Fruit fly (Drosophila melanogaster) whole organism, prepupa: Measurements from ENCODE around the gene MtnD.

Experiments
- Blimp-1 ChIP-seq: fragments of 200-800 bp; sonication (Bioruptor generic); optimal IDR thresholded peaks from 3 replicates; lab custom pipeline; 2017; ENCODE audit warnings: missing biosample characterization, missing genetic modification characterization, mild to moderate bottlenecking, moderate library complexity, missing genetic modification reagents
- CG11294 ChIP-seq: fragments of 200-800 bp; sonication (Bioruptor generic); IDR thresholded peaks from 2 replicates; pipeline ENCODE4 v1.3.6; 2022; ENCODE audit warnings: missing biosample characterization, missing genetic modification characterization
- CG11762 ChIP-seq: fragments of 200-800 bp; sonication (Bioruptor generic); optimal IDR thresholded peaks from 3 replicates; lab custom pipeline; 2016; ENCODE audit warnings: missing biosample characterization, missing genetic modification characterization; ENCODE audit not compliant: insufficient read depth
- CG11902 ChIP-seq: fragments of 200-800 bp; sonication (Bioruptor generic); optimal IDR thresholded peaks from 3 replicates; lab custom pipeline; 2016; ENCODE audit warnings: missing biosample characterization, missing genetic modification characterization
- CG15336 ChIP-seq: fragments of 200-800 bp; sonication (Bioruptor generic); IDR thresholded peaks from 2 replicates; pipeline ENCODE4 v1.3.6; 2022; ENCODE audit warnings: missing biosample characterization, missing genetic modification characterization
- CG1621 ChIP-seq: fragments of 200-800 bp; sonication (Bioruptor generic); optimal IDR thresholded peaks from 3 replicates; lab custom pipeline; 2018; ENCODE audit warnings: missing biosample characterization, mild to moderate bottlenecking, missing genetic modification characterization
- CG34406 ChIP-seq: fragments of 200-800 bp; sonication (Bioruptor generic); optimal IDR thresholded peaks from 3 replicates; lab custom pipeline; 2016; ENCODE audit warnings: missing biosample characterization, missing genetic modification characterization
- CG3919 ChIP-seq: fragments of 200-800 bp; sonication (Bioruptor generic); optimal IDR thresholded peaks from 3 replicates; lab custom pipeline; 2016; ENCODE audit warnings: missing biosample characterization, missing genetic modification characterization
- CG4318 ChIP-seq: fragments of 200-800 bp; sonication (Bioruptor generic); optimal IDR thresholded peaks from 3 replicates; lab custom pipeline; 2017; ENCODE audit warnings: missing biosample characterization, mild to moderate bottlenecking, missing genetic modification characterization
- CG6163 ChIP-seq: fragments of 200-800 bp; sonication (Bioruptor generic); IDR thresholded peaks from 3 replicates; pipeline ENCODE4 v1.3.6; 2022; ENCODE audit warnings: missing biosample characterization, missing genetic modification characterization
- CG6276 ChIP-seq: fragments of 200-800 bp; sonication (Bioruptor generic); optimal IDR thresholded peaks from 2 replicates; lab custom pipeline; 2017; ENCODE audit warnings: missing biosample characterization, mild to moderate bottlenecking, missing genetic modification characterization
- CG6854 ChIP-seq: fragments of 200-800 bp; sonication (Bioruptor generic); optimal IDR thresholded peaks from 2 replicates; lab custom pipeline; 2017; ENCODE audit warnings: missing biosample characterization, mild to moderate bottlenecking, missing genetic modification characterization
- CG8119 ChIP-seq: fragments of 200-800 bp; sonication (Bioruptor generic); IDR thresholded peaks from 3 replicates; pipeline ENCODE4 v1.3.6; 2022; ENCODE audit warnings: missing biosample characterization, missing genetic modification characterization
- CG8632 ChIP-seq: fragments of 200-800 bp; sonication (Bioruptor generic); optimal IDR thresholded peaks from 3 replicates; lab custom pipeline; 2016; ENCODE audit warnings: missing biosample characterization, missing genetic modification characterization
- Eip78C ChIP-seq: fragments of 200-800 bp; sonication (Bioruptor generic); peaks from one replicate; lab custom pipeline; 2016; ENCODE audit warnings: missing biosample characterization, missing genetic modification characterization
- Eip93F ChIP-seq: fragments of 200-800 bp; sonication (Bioruptor generic); optimal IDR thresholded peaks from 2 replicates; lab custom pipeline; 2016; ENCODE audit warnings: missing biosample characterization, mild to moderate bottlenecking, missing genetic modification characterization
- Ets96B ChIP-seq: fragments of 200-800 bp; optimal IDR thresholded peaks from 2 replicates; lab custom pipeline; 2019; ENCODE audit warnings: missing biosample characterization, mild to moderate bottlenecking, missing genetic modification characterization, moderate library complexity
- Gug ChIP-seq: fragments of 200-800 bp; sonication (Bioruptor generic); IDR thresholded peaks from 2 replicates; pipeline ENCODE4 v1.3.6; 2022; ENCODE audit warnings: missing biosample characterization, missing genetic modification characterization
- Hr38 ChIP-seq: sonication (Bioruptor generic); optimal IDR thresholded peaks from 2 replicates; lab custom pipeline; 2016; ENCODE audit warnings: missing biosample characterization, missing genetic modification characterization
- Hr39 ChIP-seq: fragments of 200-800 bp; sonication (Bioruptor generic); optimal IDR thresholded peaks from 2 replicates; lab custom pipeline; 2016; ENCODE audit warnings: missing biosample characterization, missing genetic modification characterization
- Lpt ChIP-seq: fragments of 200-800 bp; sonication (Bioruptor generic); optimal IDR thresholded peaks from 3 replicates; lab custom pipeline; 2016; ENCODE audit warnings: missing biosample characterization, missing genetic modification characterization
- OdsH ChIP-seq: fragments of 200-800 bp; sonication (Bioruptor generic); optimal IDR thresholded peaks from 3 replicates; lab custom pipeline; 2016; ENCODE audit warnings: missing biosample characterization, missing genetic modification characterization
- Smox ChIP-seq: fragments of 200-800 bp; sonication (Bioruptor generic); optimal IDR thresholded peaks from 3 replicates; lab custom pipeline; 2016; ENCODE audit warnings: missing biosample characterization, missing genetic modification characterization
- Sox102F ChIP-seq: fragments of 200-800 bp; sonication (Bioruptor generic); optimal IDR thresholded peaks from 2 replicates; lab custom pipeline; 2016; ENCODE audit warnings: missing biosample characterization, mild to moderate bottlenecking, missing genetic modification characterization
- Sox15 ChIP-seq: fragments of 200-800 bp; sonication (Bioruptor generic); optimal IDR thresholded peaks from 3 replicates; lab custom pipeline; 2016; ENCODE audit warnings: missing biosample characterization, missing genetic modification characterization
- achi ChIP-seq: fragments of 200-800 bp; sonication (Bioruptor generic); optimal IDR thresholded peaks from 3 replicates; lab custom pipeline; 2016; ENCODE audit warnings: missing biosample characterization, missing genetic modification characterization
- dac ChIP-seq: fragments of 200-800 bp; sonication (Bioruptor generic); optimal IDR thresholded peaks from 2 replicates; lab custom pipeline; 2017; ENCODE audit warnings: missing biosample characterization, mild to moderate bottlenecking, missing genetic modification characterization
- eg ChIP-seq: fragments of 200-800 bp; sonication (Bioruptor generic); IDR thresholded peaks from 3 replicates; pipeline ENCODE4 v1.3.6; 2022; ENCODE audit warnings: missing biosample characterization, missing genetic modification characterization
- esn ChIP-seq: fragments of 200-800 bp; sonication (Bioruptor generic); optimal IDR thresholded peaks from 2 replicates; lab custom pipeline; 2016; ENCODE audit warnings: missing biosample characterization, mild to moderate bottlenecking, missing genetic modification characterization, moderate library complexity
- fkh ChIP-seq: fragments of 200-800 bp; sonication (Bioruptor generic); optimal IDR thresholded peaks from 3 replicates; lab custom pipeline; 2017; ENCODE audit warnings: missing biosample characterization, mild to moderate bottlenecking, missing genetic modification characterization, moderate library complexity
- net ChIP-seq: fragments of 200-800 bp; sonication (Bioruptor generic); optimal IDR thresholded peaks from 3 replicates; lab custom pipeline; 2016; ENCODE audit warnings: missing biosample characterization, missing genetic modification characterization
- pdm3 ChIP-seq: fragments of 200-800 bp; sonication (Bioruptor generic); optimal IDR thresholded peaks from 3 replicates; lab custom pipeline; 2016; ENCODE audit warnings: missing biosample characterization, missing genetic modification characterization
- spab ChIP-seq: fragments of 200-800 bp; sonication (Bioruptor generic); optimal IDR thresholded peaks from 2 replicates; lab custom pipeline; 2017; ENCODE audit warnings: missing biosample characterization, mild to moderate bottlenecking, missing genetic modification characterization, missing genetic modification reagents
- svp ChIP-seq: fragments of 200-800 bp; sonication (Bioruptor generic); peaks from one replicate; lab custom pipeline; 2016; ENCODE audit warnings: missing biosample characterization, missing genetic modification characterization
- vri ChIP-seq: fragments of 200-800 bp; sonication (Bioruptor generic); optimal IDR thresholded peaks from 3 replicates; lab custom pipeline; 2016; ENCODE audit warnings: missing biosample characterization, mild to moderate bottlenecking, missing genetic modification characterization

MtnD gene

DNA sequence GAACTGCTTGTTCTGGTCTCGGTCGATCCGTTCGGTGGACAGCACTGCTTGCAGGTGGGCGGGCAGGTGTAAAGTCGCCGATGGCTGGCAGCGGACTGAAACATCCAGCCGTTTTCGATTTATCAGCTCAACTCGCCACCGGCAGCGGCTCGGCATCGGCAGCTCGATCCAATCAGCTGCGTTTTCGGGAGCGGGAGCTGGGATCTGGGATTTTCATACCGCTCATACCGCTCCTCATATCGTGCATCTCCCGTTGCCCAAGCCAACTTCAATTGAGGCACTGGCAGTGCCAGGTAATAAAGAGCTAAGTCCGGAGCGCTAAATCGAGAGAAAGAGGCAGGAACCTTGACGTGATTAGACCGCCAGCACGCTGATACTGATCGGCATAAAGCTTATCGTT, 22.4 kb upstream of the MtnD start, which contains the start of gene MFS9:
Gene MFS9 (minus strand): TSS at position 101 of the 400 bp plus-strand sequence.
- TF ChIP-seq CG11294 (no peak), CG11762 (no peak), eg (GFP tag; lab: Robert Waterston, UW) (no peak), Gug (GFP tag; lab: Robert Waterston, UW) (no peak), dac (GFP tag; lab: Kevin White, UChicago) (no peak), Sox15 (GFP tag; lab: Kevin White, UChicago) (no peak), vri (GFP tag; lab: Kevin White, UChicago) (no peak), Blimp-1 (no peak), Ets96B (tag; lab: Kevin White, UChicago) (no peak), CG6276 (no peak), spab (GFP tag; lab: Kevin White, UChicago) (no peak), CG15336 (GFP tag; lab: Robert Waterston, UW) (no peak), svp (no peak), pdm3 (GFP tag; lab: Kevin White, UChicago) (no peak), Hr39 (GFP tag; lab: Kevin White, UChicago) (no peak), Lpt (GFP tag; lab: Kevin White, UChicago) (no peak)
- TF ChIP-seq, all 60 proteins: peak for 0

DNA sequence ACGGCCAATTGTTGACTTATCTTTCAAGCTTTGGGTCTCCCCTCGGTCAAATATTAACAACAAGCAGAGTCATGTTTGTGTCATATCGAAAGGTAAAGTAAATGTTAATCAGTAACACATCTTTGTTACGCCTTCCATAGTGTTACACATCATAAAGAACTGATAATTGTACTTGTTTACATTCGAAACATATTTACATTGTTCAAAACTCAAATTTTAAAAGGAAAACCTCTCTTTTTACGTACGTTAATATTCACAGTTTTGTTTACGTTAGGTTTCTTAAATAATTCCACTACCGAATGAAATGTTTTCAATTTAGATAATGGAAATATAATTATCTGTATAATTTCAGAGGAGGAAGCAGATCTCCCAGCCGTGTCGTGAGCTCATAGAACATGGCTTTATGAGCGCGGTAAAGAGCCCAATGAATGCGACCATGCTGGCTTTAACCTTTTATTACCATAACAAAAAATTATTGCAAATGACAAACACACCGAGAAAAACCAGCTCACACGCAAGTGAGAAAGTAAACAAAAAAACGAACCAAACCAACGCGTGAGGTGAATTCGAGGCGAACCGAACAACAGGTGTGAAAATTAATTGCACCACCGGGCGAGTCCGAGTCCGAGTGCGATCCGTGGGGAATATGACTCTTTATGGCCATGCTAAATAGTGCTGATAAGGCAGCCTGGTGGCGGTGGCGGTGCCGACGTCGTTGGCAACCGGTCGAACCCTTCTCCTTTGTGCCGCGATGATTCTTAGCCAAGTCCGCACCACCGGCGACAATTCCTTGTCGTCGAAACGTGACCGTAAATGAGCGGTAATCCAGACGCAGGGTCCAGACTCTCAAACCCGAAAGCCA, 7.8 kb downstream of the MtnD start:
- TF ChIP-seq achi (GFP tag; lab: Kevin White, UChicago) (no peak), CG1621 (tag; lab: Kevin White, UChicago) (peak; percentile 32), fkh (peak; percentile 76), CG6854 (no peak), Sox102F (GFP tag; lab: Kevin White, UChicago) (no peak), CG15336 (GFP tag; lab: Robert Waterston, UW) (0 out of 2 replicates have a peak, but pooled peaks have one; percentile 19), svp (peak; percentile 41), CG6163 (GFP tag; lab: Robert Waterston, UW) (0 out of 3 replicates have a peak, but pooled peaks have one; percentile 8), pdm3 (GFP tag; lab: Kevin White, UChicago) (no peak), Eip78C (GFP tag; lab: Kevin White, UChicago) (peak; percentile 70), CG3919 (GFP tag; lab: Kevin White, UChicago) (no peak), eg (GFP tag; lab: Robert Waterston, UW) (no peak), esn (GFP tag; lab: Kevin White, UChicago) (peak; percentile 12)

- TF ChIP-seq pdm3 (GFP tag; lab: Kevin White, UChicago) = no peak
- peak; percentile 23 for TF ChIP-seq Eip78C (GFP tag; lab: Kevin White, UChicago)
- no peak for TF ChIP-seq Gug (GFP tag; lab: Robert Waterston, UW)
- no peak for TF ChIP-seq Hr39 (GFP tag; lab: Kevin White, UChicago)
These were observed 8.5 kb downstream of the MtnD start for dm6 chr3R:20543220-20543619.

- TF ChIP-seq CG4318 (GFP tag; lab: Kevin White, UChicago) (no peak), spab (GFP tag; lab: Kevin White, UChicago) (no peak), Hr38 (no peak), svp (peak; percentile 99), fkh (peak; percentile 15), CG34406 (GFP tag; lab: Kevin White, UChicago) (no peak), CG8632 (GFP tag; lab: Kevin White, UChicago) (no peak), Lpt (GFP tag; lab: Kevin White, UChicago) (no peak), CG11902 (no peak), Smox (GFP tag; lab: Kevin White, UChicago) (no peak)
These were observed 9.0 kb downstream of the MtnD start for dm6 chr3R:20543719-20544118.

- TF ChIP-seq OdsH (peak; percentile 17), CG34406 (GFP tag; lab: Kevin White, UChicago) (no peak), net (GFP tag; lab: Kevin White, UChicago) (no peak), Eip93F (GFP tag; lab: Kevin White, UChicago) (no peak), CG8119 (GFP tag; lab: Robert Waterston, UW) (no peak)
These were observed 10.2 kb downstream of the MtnD start for dm6 chr3R:20544952-20545351.
